Worm (Caenorhabditis elegans): ENCODE measurements around the gene vrk-1.
A peak's percentile ranks its signal among the peaks of the same experiment; 100 is the strongest.

The vrk-1 gene

DNA sequence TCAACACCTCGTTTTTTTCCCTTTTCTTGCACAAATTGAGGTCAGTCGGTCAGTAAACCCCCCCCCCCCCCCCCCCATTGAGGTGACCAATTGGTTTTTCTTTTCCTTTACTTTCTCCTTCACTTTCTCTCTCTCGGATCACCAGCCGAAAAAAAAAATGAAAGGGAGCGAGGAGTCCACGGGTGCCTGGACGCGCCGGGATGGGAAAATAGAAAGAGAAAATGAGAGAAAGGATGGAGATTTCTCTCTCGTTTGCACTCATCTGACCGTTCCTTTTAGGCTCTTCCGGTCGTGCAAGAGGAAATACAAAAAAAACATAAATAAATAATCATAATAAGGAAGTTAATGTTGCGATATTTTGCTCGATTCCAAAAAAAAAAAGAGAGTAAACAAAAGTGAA, 22.7 kb upstream of the vrk-1 start:
- no peak for TF ChIP-seq ztf-11 (tag; optimal IDR thresholded peaks at IDR 0.05)
- no peak for TF ChIP-seq peb-1 (tag; optimal IDR thresholded peaks at IDR 0.05)
- no peak for TF ChIP-seq crh-2 (tag; optimal IDR thresholded peaks at IDR 0.05)
- peak; percentile 19 for TF ChIP-seq F13H6.1 (tag; optimal IDR thresholded peaks at IDR 0.05)
- TF ChIP-seq nhr-23 (tag; optimal IDR thresholded peaks at IDR 0.05): no peak
- peak in 1 of 2 experiments; percentile 6 for TF ChIP-seq lsy-2 (tag; optimal IDR thresholded peaks at IDR 0.05)
- no peak for TF ChIP-seq unc-39 (tag; optimal IDR thresholded peaks at IDR 0.05)
- peak; percentile 26 for TF ChIP-seq egl-27 (tag; optimal IDR thresholded peaks at IDR 0.05)
- TF ChIP-seq sma-3 (GFP tag; optimal IDR thresholded peaks at IDR 0.05): no peak
- no peak for TF ChIP-seq nhr-12 (tag; optimal IDR thresholded peaks at IDR 0.05)
- peak; percentile 96 for TF ChIP-seq blmp-1 (tag; optimal IDR thresholded peaks at IDR 0.05; ENCODE audit: insufficient read depth)
- no peak for TF ChIP-seq sem-4 (tag; optimal IDR thresholded peaks at IDR 0.05)

DNA sequence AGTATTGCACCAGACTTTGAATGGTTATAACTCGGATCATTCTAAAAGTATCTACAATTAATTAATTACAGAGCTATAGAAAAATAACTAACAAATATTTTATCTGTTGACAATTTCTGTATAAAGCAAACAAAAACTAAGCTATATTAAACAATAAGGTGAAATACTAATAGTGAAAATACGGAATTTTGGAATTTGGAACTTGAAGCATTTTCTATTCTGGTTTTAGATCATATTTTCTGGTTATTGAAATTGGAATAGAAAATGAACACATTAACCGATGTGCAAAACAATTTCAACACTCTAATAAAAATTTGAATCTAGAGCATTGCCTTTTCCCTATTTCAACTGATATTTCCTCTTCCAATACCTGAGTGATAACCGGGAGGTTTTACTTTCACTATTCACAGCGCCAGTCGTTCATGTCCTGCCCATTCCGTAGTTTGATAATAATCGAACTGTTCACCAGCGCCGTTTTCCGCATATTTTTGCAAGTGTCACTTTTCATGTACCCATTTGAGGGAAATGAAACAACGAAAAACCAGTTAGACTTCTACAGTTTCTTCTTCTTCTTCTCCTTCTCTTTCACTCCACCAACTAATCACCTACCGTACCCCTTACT, 21.8 kb upstream of the vrk-1 start:
- TF ChIP-seq blmp-1 (tag; optimal IDR thresholded peaks at IDR 0.05; ENCODE audit: insufficient read depth) (peak; percentile 31), fos-1 (tag; optimal IDR thresholded peaks at IDR 0.05) (peak; percentile 46), nhr-11 (tag; optimal IDR thresholded peaks at IDR 0.05) (no peak)

DNA sequence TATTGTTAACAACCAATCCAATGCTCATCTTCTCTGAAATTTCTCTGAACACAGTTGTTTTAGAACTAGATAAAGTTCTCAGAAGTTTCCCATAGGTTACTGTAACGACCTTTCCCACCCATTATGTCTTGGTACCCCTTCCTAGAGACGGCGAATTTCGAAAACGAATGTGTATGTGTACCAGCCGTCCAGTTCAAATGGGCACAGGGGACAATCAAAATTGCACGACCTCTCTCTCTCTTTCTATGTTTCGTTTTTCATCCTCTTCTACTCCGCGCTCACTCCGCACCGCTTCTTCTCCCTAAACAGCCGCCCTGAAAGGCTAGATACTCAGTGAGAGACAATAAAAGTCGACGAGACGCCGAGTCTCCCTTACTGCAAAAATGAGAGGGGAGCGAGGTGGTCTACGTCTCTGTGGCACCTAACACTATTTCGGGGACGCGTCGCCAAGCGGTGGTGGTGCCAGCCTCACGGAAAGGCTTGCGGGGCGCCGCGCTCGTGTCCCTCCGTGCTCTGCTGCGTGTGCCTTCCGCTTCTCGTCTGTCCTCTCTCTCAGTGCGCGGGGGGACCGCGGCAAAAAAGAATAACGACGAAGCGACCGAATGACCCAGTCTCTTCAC, 20.2 kb upstream of the vrk-1 start:
- TF ChIP-seq crh-2 (tag; optimal IDR thresholded peaks at IDR 0.05): no peak
- TF ChIP-seq zag-1 (tag; optimal IDR thresholded peaks at IDR 0.05): peak; percentile 39
- no peak for TF ChIP-seq ama-1 (optimal IDR thresholded peaks at IDR 0.05)
- peak; percentile 18 for TF ChIP-seq lin-39 (tag; optimal IDR thresholded peaks at IDR 0.05)
- TF ChIP-seq nhr-77 (tag; optimal IDR thresholded peaks at IDR 0.05): no peak
- TF ChIP-seq snpc-4 (tag; optimal IDR thresholded peaks at IDR 0.05): no peak
- TF ChIP-seq nhr-129 (tag; optimal IDR thresholded peaks at IDR 0.05): no peak
- TF ChIP-seq fos-1 (tag; optimal IDR thresholded peaks at IDR 0.05): peak; percentile 38
- no peak for TF ChIP-seq skn-1 (tag; optimal IDR thresholded peaks at IDR 0.05)
- no peak for TF ChIP-seq lin-13 (GFP tag; optimal IDR thresholded peaks at IDR 0.05)
- TF ChIP-seq unc-55 (GFP tag; optimal IDR thresholded peaks at IDR 0.05): peak; percentile 35
- no peak for TF ChIP-seq nhr-237 (tag; optimal IDR thresholded peaks at IDR 0.05)
- no peak for TF ChIP-seq ceh-82 (tag; optimal IDR thresholded peaks at IDR 0.05)
- TF ChIP-seq nhr-21 (tag; optimal IDR thresholded peaks at IDR 0.05): peak; percentile 61
- no peak for TF ChIP-seq unc-39 (tag; optimal IDR thresholded peaks at IDR 0.05)
- TF ChIP-seq mbf-1 (tag; optimal IDR thresholded peaks at IDR 0.05): no peak
- TF ChIP-seq nhr-10 (tag; optimal IDR thresholded peaks at IDR 0.05): no peak
- no peak for TF ChIP-seq elt-1 (tag; optimal IDR thresholded peaks at IDR 0.05)
- TF ChIP-seq egl-27 (tag; optimal IDR thresholded peaks at IDR 0.05): peak; percentile 22
- no peak for TF ChIP-seq dmd-4 (tag; optimal IDR thresholded peaks at IDR 0.05)
- no peak for TF ChIP-seq ztf-1 (GFP tag; conservative IDR thresholded peaks at IDR 0.05)
- no peak for TF ChIP-seq lin-11 (tag; optimal IDR thresholded peaks at IDR 0.05)
- no peak for TF ChIP-seq nhr-6 (tag; optimal IDR thresholded peaks at IDR 0.05)
- TF ChIP-seq blmp-1 (tag; optimal IDR thresholded peaks at IDR 0.05; ENCODE audit: insufficient read depth): no peak
- peak in 1 of 2 experiments; percentile 28 for TF ChIP-seq lsy-2 (tag; optimal IDR thresholded peaks at IDR 0.05)
- TF ChIP-seq sem-4 (tag; optimal IDR thresholded peaks at IDR 0.05): peak; percentile 7
- no peak for TF ChIP-seq elt-3 (tag; optimal IDR thresholded peaks at IDR 0.05)
- no peak for TF ChIP-seq nhr-11 (tag; optimal IDR thresholded peaks at IDR 0.05)
- no peak for TF ChIP-seq ZK546.5 (tag; optimal IDR thresholded peaks at IDR 0.05)
- no peak for TF ChIP-seq alr-1 (tag; optimal IDR thresholded peaks at IDR 0.05)
- no peak for TF ChIP-seq ztf-4 (tag; optimal IDR thresholded peaks at IDR 0.05)
- no peak for TF ChIP-seq gmeb-1 (tag; optimal IDR thresholded peaks at IDR 0.05)
- no peak for TF ChIP-seq C34F6.9 (tag; optimal IDR thresholded peaks at IDR 0.05)
- peak; percentile 46 for TF ChIP-seq peb-1 (tag; optimal IDR thresholded peaks at IDR 0.05)
- no peak for TF ChIP-seq aly-2 (tag; optimal IDR thresholded peaks at IDR 0.05)
- TF ChIP-seq sma-9 (GFP tag; optimal IDR thresholded peaks at IDR 0.05): peak; percentile 39
- TF ChIP-seq sma-9 (tag; optimal IDR thresholded peaks at IDR 0.05): no peak
- TF ChIP-seq mab-5 (tag; optimal IDR thresholded peaks at IDR 0.05): no peak
- peak; percentile 52 for TF ChIP-seq F13H6.1 (tag; optimal IDR thresholded peaks at IDR 0.05)
- TF ChIP-seq sma-3 (GFP tag; optimal IDR thresholded peaks at IDR 0.05): no peak
- no peak for TF ChIP-seq unc-62 (GFP tag; optimal IDR thresholded peaks at IDR 0.05)
- peak; percentile 45 for TF ChIP-seq Y55F3AM.14 (GFP tag; optimal IDR thresholded peaks at IDR 0.05)
- TF ChIP-seq nhr-25 (tag; optimal IDR thresholded peaks at IDR 0.05): no peak
- TF ChIP-seq nhr-12 (tag; optimal IDR thresholded peaks at IDR 0.05): no peak
- peak; percentile 11 for TF ChIP-seq ceh-16 (tag; optimal IDR thresholded peaks at IDR 0.05)
- no peak for TF ChIP-seq nhr-23 (tag; optimal IDR thresholded peaks at IDR 0.05)
- peak in 1 of 2 experiments; percentile 7 for TF ChIP-seq mdl-1 (tag; optimal IDR thresholded peaks at IDR 0.05)

Measured in whole organism, L2 larva.